Worm (Caenorhabditis elegans) whole organism, early embryonic: ENCODE results near the gene stdh-3.

Experiments
- F13C5.2 ChIP-seq: sonication (generic microtip); optimal IDR thresholded peaks from 2 replicates; lab custom pipeline; 2017; ENCODE audit warnings: mild to moderate bottlenecking, missing genetic modification characterization, inconsistent platforms, missing compliant biosample characterization
- ama-1 ChIP-seq: fragments of 150-350 bp; optimal IDR thresholded peaks from 2 replicates; lab custom pipeline; 2014
- ets-7 ChIP-seq: sonication (generic microtip); optimal IDR thresholded peaks from 2 replicates; lab custom pipeline; 2016; ENCODE audit warnings: missing genotype, missing genetic modification characterization, missing compliant biosample characterization
- flt-1 ChIP-seq: fragments of 200-800 bp; sonication (Bioruptor generic); IDR thresholded peaks from 2 replicates; pipeline ENCODE4 v1.3.6; 2022; ENCODE audit warnings: missing genetic modification characterization, missing compliant biosample characterization
- hmbx-1 ChIP-seq: sonication (generic microtip); optimal IDR thresholded peaks from 2 replicates; lab custom pipeline; 2016; ENCODE audit warnings: mild to moderate bottlenecking, missing genetic modification characterization, missing compliant biosample characterization
- hmg-4 ChIP-seq: fragments of 200-800 bp; sonication (Bioruptor generic); optimal IDR thresholded peaks from 2 replicates; lab custom pipeline; 2018; ENCODE audit warnings: mild to moderate bottlenecking, missing genetic modification characterization, missing compliant biosample characterization
- hnd-1 ChIP-seq: sonication (generic microtip); optimal IDR thresholded peaks from 2 replicates; lab custom pipeline; 2016; ENCODE audit warnings: missing genetic modification characterization, missing compliant biosample characterization
- pes-1 ChIP-seq: fragments of 200-800 bp; sonication (Bioruptor generic); IDR thresholded peaks from 2 replicates; pipeline ENCODE4 v1.3.6; 2022; ENCODE audit warnings: missing genetic modification reagents, missing genetic modification characterization, missing compliant biosample characterization
- scrt-1 ChIP-seq: fragments of 200-800 bp; sonication (Bioruptor generic); IDR thresholded peaks from 2 replicates; pipeline ENCODE4 v1.3.6; 2022; ENCODE audit warnings: missing genetic modification characterization, missing compliant biosample characterization
- sea-1 ChIP-seq: fragments of 200-800 bp; sonication (Bioruptor generic); conservative IDR thresholded peaks from 2 replicates; pipeline ENCODE4 v1.3.6; 2022; ENCODE audit warnings: missing genetic modification characterization, missing compliant biosample characterization
- tbx-37 ChIP-seq: fragments of 200-800 bp; sonication (Bioruptor generic); conservative IDR thresholded peaks from 2 replicates; pipeline ENCODE4 v1.3.6; 2022; ENCODE audit warnings: missing genetic modification reagents, missing genetic modification characterization, missing compliant biosample characterization
- tra-4 ChIP-seq: sonication (generic microtip); optimal IDR thresholded peaks from 2 replicates; lab custom pipeline; 2017; ENCODE audit warnings: missing genetic modification characterization, missing compliant biosample characterization

DNA sequence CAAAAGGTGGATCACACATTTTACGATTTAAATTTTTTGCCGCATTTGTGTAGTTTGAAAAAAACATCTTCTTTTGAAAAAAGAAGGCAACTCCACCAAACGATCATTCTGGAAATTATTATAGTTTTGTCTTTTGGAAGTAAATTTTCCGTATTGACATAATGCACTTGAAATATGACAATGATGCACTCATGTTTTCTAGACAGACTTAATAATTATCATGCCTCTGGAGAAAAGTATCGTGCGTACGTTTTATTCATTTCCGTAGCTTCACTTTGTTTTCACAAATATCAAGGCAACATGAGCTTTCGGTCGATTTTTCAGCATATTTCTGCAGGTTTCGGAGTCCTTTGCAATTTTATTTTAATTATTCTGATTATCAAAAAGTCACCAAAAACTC, 13.9 kb downstream of the stdh-3 start, which contains the start of gene str-250:
- TF ChIP-seq pes-1 (GFP tag; lab: Robert Waterston, UW) (no peak), tra-4 (tag; lab: Kevin White, UChicago) (no peak), sea-1 (GFP tag; lab: Robert Waterston, UW) (no peak), hnd-1 (no peak), F13C5.2 (no peak), ets-7 (tag; lab: Kevin White, UChicago) (no peak), ama-1 (lab: Kevin White, UChicago) (no peak), hmg-4 (GFP tag; lab: Kevin White, UChicago) (no peak), flt-1 (GFP tag; lab: Robert Waterston, UW) (no peak), tbx-37 (GFP tag; lab: Robert Waterston, UW) (no peak), hmbx-1 (no peak), scrt-1 (GFP tag; lab: Robert Waterston, UW) (no peak)
